Fruit fly (Drosophila melanogaster): Measurements from ENCODE around the gene Cds.

- TF ChIP-seq bab1 (GFP tag; optimal IDR thresholded peaks at IDR 0.05) = no peak
- TF ChIP-seq CG14711 (tag; optimal IDR thresholded peaks at IDR 0.05) = peak; percentile 63
- TF ChIP-seq CG5204 (GFP tag; optimal IDR thresholded peaks at IDR 0.05) = no peak
- no peak for TF ChIP-seq toe (GFP tag; optimal IDR thresholded peaks at IDR 0.05)
- TF ChIP-seq cnc (optimal IDR thresholded peaks at IDR 0.05) = no peak
Observed at dm6 chr3L:8081822-8082221, 45.7 kb upstream of the Cds start.
